Worm (Caenorhabditis elegans) whole organism, L4/young adult: Measurements from ENCODE around the gene Y53F4B.14.

Source experiments
- W03F9.2 ChIP-seq: fragments of 150-350 bp; optimal IDR thresholded peaks from 2 replicates; lab custom pipeline; 2014; ENCODE audit warnings: missing biosample characterization, missing genetic modification characterization
- dao-5 ChIP-seq: sonication (generic microtip); optimal IDR thresholded peaks from 2 replicates; lab custom pipeline; 2016; ENCODE audit warnings: missing genotype, missing genetic modification characterization, moderate library complexity, missing compliant biosample characterization
- him-1 ChIP-seq: sonication (generic microtip); optimal IDR thresholded peaks from 2 replicates; lab custom pipeline; 2016; ENCODE audit warnings: missing genotype, missing genetic modification reagents, missing genetic modification characterization, missing compliant biosample characterization

DNA sequence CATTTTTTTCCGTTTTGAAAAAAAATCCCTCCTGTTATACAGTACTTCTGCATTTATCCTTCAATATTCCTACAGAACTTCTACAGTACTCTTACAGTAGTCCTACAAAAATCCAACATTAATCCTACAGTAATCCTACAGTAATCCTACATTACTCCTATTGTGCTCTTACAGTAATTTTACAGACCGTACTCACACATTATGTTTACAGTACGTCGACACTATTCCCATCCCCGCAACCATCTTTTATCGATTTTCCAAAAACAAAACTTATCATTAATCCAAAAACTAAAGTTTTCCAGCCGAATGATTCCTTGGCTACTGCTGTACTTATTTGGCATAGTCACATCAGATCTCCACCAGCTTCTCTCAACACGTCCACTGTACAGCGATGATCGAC is 46.4 kb downstream of the Y53F4B.14 start, which contains the start of gene Y53F4B.20:
- TF ChIP-seq W03F9.2 (tag; lab: Kevin White, UChicago) (no peak), dao-5 (tag; lab: Kevin White, UChicago) (no peak), him-1 (tag; lab: Kevin White, UChicago) (no peak)
